Fruit fly (Drosophila melanogaster) S2 (cell line): ENCODE data around the gene CG14915.

Source experiments
- CG8478 ChIP-seq: fragments of >200 bp; optimal IDR thresholded peaks from 2 replicates; lab custom pipeline; 2018
- CTCF ChIP-seq, 2 experiments: fragments of >200 bp; optimal IDR thresholded peaks; 2 replicates each; lab custom pipeline; 2018

Gene CG14915

DNA sequence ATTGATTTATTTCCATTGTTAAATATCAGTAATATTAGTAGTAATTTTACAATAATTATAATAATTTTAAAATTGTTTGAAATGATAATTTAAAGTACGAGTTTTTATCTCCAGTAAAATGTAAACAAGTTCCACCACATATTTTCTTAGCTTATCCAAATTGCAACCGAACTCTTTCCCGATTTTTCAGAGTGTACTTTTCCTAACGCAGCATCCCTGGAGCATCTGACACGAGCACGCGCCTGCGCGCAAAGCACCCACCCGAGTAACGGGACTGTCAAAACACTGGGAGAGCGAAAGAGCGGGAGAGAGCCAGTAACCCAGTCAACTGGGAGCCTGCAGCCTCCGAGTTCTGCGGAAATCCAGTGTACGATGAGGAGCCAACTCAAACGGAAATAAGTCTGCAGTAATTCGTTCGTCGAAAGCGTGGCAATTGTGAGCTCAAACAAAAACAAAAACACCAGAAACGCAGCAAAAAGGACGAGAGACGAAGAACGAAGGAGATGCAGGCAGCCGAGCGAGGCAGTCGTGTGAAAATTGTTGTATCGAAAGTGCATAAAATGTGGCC lies 15.6 kb downstream of the CG14915 start, which contains the start of gene CG16854:
Gene CG16854 (plus strand): TSS at position 365 of the 568 bp plus-strand sequence.
- TF ChIP-seq CG8478 (lab: Kevin White, UChicago) (no peak), CTCF (optimal IDR thresholded peaks at IDR 0.05; lab: Kevin White, UChicago) (no peak)

DNA sequence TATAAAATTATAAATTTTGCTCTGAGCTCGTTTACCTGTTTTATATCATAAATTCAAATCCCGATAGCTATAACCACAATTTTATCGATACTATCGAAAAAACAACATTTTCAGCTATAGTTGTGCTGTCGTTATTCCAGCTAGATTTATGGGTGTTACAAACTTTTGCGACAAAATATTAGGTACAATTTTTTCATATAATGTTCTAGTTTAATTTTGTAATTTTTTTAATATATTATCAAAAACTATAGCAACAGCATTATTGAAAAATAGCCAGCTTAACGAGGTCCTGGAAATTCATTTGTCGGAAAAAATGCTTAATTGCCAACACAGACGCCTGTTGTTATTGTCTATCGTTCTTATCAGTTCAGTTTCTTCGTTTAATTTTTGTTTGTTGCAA lies 20.3 kb downstream of the CG14915 start, which contains the start of gene Wdr59:
Gene Wdr59 (plus strand): TSS at position 334 of the 400 bp plus-strand sequence.
- TF ChIP-seq CG8478 (lab: Kevin White, UChicago), result no peak
- TF ChIP-seq CTCF (optimal IDR thresholded peaks at IDR 0.05; lab: Kevin White, UChicago), result no peak

DNA sequence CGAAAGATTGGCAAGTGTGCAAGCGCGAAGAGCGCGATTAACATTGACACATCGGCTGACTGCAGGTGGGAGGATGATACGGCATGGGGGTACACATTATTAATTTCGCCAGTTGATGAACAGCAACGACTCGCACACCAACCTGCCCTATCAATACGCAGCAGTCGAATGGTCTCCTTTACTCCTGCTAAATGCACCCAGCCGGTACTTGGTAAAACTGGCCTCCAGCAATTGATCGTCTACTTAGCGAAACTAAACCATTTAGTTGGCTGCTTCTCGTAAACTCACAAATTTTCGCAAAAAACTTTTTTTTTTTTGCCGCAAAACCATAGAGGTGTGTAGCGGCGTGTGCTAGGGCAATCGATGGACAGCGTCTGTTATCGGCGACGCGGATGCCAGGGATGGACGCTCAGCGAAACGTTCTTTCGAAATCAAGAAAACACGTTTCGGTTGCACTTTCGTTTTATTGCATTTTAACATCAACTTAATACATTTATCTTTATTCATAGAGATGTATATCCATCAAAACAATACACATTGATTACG lies 29.8 kb downstream of the CG14915 start, which contains the start of gene Ge-1:
Gene Ge-1 (minus strand): TSS at position 373 of the 546 bp plus-strand sequence.
- TF ChIP-seq CTCF (optimal IDR thresholded peaks at IDR 0.05; lab: Kevin White, UChicago) (no peak), CG8478 (lab: Kevin White, UChicago) (no peak)

DNA sequence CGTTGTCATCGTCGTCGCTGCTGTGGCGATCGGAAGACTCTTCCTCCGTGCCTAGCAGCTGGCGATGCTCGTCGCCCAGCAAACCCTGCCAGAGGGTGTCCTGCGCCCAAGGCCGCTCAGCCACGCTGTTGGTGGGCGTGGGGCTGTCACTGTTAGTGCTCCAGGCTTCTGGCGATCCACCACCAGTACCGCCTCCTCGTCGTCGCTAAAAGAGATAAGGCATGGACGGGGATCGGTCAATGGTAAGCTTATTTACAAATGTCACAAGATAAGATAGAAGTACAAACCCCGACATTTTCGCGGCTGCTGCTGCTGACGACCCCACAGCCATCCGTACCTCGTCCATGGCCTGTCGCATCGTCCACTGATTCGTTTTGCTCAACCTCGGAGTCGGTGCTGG lies 34.5 kb downstream of the CG14915 start:
- no peak for TF ChIP-seq CTCF (optimal IDR thresholded peaks at IDR 0.05; lab: Kevin White, UChicago)
- no peak for TF ChIP-seq CG8478 (lab: Kevin White, UChicago)

DNA sequence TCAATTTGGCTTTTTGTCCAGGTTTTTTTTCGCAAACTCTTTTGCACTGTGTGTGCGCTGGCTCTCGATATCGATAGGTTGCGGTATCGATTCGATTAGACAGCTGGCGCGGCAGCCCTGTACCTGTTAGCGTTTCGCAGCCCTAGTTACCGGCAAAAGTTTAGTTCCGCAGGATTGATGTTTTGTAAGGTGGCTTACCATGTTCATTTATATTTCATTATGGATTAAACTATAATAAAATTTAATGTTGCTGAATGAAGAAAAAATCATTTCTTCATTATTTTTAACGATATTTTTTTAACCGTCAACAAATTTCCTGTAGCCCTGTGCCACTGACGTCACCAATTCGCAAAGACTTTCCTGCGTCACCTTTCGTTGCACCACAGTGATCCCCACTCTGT lies 35.7 kb downstream of the CG14915 start, which contains the start of gene Reps:
Gene Reps (minus strand): TSS at position 84 of the 401 bp plus-strand sequence.
- TF ChIP-seq CG8478 (lab: Kevin White, UChicago), result no peak
- peak in 1 of 2 experiments; percentile 11 for TF ChIP-seq CTCF (optimal IDR thresholded peaks at IDR 0.05; lab: Kevin White, UChicago)

DNA sequence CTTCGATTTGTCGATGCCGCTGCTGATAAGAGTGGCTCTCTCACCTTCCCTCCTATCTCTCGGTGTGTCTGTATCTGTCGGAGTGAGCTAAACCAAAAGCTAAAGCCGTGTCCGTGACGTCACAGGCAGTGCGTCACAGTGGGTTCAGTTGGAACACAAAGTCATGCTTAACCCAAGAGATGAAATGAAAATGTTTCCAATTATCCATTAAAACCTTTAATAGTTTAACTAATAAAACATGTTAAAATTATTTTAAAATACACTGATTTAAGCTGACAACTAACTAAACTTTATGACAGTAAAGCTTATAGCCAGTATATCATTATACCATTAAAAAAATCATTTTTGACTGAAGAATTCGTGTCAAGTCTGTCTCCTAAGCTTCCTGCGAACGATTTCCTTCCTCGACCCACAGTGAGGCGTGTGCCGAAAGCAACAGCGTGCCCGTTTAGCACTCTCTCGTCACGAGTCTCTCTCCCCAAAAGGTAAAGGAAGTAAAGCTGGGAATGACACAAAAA lies 42.2 kb downstream of the CG14915 start, which contains the start of gene Idua:
Gene Idua (minus strand): TSS at position 51 of the 518 bp plus-strand sequence.
- no peak for TF ChIP-seq CTCF (optimal IDR thresholded peaks at IDR 0.05; lab: Kevin White, UChicago)

DNA sequence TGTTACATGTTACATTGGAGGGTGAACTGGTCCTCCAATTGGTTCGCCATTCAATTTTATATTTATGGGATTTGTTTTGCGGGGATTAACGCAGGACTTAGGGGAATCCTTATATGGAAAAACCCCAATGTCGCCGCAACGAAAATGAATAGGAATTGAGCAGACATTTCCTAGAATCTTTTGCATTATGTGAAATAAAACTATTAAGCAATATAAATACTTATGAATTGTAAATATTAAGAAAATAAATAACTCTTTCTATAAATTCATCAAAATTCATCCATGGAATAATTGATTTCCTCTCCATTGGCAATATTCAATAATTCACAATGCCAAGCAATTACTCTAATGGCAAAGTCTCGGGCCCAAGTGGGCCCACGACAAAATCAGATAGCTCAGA lies 42.9 kb downstream of the CG14915 start, which contains the start of gene Gr32a:
Gene Gr32a (plus strand): TSS at position 301 of the 400 bp plus-strand sequence.
- no peak for TF ChIP-seq CG8478 (lab: Kevin White, UChicago)
- TF ChIP-seq CTCF (optimal IDR thresholded peaks at IDR 0.05; lab: Kevin White, UChicago), result no peak

DNA sequence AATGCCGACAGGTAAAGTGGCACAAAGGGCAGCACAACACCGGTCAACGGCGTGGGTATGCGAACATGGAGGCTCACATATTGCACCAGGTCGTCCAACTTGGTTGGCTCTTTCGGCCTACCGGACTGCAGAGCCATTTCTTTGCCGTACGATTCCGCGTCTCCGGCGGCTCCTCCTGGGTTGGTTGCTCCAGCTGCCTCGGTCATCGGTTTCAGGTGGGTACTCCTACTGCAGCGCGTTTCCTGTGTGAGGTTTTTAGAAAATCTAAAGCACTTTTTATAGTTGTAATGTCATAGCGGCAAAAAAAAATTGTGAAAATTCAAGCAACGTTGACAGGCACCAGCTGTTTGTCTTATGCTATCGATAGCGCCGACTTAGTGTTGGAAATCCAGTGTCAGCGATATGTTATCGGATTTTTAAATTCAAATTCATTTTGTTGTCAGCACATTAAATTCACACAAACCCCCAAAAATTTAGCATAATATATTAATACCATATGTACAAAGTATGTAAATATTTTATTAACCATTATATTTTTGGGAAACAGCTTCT lies 49.2 kb downstream of the CG14915 start, which contains the start of gene CG6230:
Gene CG6230 (minus strand): TSS at position 354 of the 552 bp plus-strand sequence.
- TF ChIP-seq CTCF (optimal IDR thresholded peaks at IDR 0.05; lab: Kevin White, UChicago) (no peak), CG8478 (lab: Kevin White, UChicago) (no peak)
